Fruit fly (Drosophila melanogaster) ovary, adult (tissue): ENCODE data around the gene CG15336.
A peak's percentile ranks its signal among the peaks of the same experiment; 100 is the strongest.

Experiments
- CG17801 ChIP-seq: fragments of 200-800 bp; optimal IDR thresholded peaks from 2 replicates; lab custom pipeline; 2019; ENCODE audit warnings: missing biosample characterization, mild to moderate bottlenecking, missing genetic modification characterization, moderate library complexity; ENCODE audit not compliant: partially characterized antibody

CG15336 gene

DNA sequence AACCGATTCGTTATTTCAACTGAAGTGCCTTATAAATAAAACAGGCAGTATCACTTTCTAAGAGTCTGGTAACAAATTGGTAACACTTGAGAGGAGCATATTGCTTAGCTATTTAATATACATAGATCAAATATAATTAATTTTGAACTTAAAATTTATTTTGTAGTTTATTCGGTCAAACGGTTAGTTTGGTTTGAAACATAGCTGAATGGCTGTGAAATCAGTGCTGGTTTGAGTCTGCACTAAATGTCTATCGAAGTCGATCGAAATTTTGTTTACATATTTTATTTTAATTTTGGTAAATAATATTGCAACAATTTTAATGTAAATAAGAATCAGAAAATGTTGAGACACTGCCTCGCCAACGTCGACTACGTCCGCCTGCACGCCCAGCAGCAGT, 807 bp downstream of the CG15336 start, which contains the start of gene CG10959:
Gene CG10959 (plus strand): TSS at position 228 of the 400 bp plus-strand sequence.
- TF ChIP-seq CG17801: no peak

DNA sequence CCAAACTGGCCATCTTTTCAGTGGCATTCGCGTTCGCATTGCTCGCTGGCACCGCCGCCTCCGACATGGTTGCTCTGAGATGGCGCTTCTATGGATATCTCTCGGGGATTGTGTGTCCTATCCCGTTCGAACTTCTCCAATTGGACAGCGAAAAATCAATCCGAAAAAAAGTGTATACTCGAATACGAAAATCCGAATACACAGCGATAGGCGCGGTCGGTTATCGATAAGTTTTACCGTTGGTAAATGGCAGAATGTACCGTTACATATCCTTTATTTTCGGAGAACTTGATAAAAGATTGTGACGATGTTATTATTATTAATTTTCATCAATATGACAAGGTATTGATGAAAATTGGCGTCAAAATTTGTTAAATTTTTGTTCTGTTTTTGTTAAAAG, 4.3 kb downstream of the CG15336 start, which contains the start of gene Gbeta5:
Gene Gbeta5 (minus strand): TSS at position 199 of the 400 bp plus-strand sequence.
- no peak for TF ChIP-seq CG17801

DNA sequence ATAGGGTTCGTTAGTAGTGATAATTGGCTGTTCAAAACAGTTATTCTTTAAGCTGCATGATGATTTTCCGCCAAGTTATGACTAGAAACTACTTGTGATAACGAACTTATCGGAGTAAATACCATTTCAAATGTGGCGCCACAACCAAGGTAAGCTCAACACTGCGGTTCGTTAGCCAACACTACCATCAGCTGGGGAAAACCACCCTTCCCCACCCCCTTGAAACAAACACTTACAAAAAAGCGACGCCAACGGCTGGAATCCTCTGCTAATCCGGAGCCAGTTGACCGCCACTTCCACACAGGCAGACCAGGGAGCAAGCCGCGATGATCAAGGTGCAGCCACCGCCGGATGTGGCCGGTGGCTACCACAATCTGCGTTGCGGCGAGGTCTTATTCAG, 5.0 kb downstream of the CG15336 start, which contains the start of gene CG18262:
Gene CG18262 (plus strand): TSS at position 231 of the 400 bp plus-strand sequence.
- TF ChIP-seq CG17801: no peak

dm6 chrX:8157294-8157693, 9.5 kb downstream of the CG15336 start, which contains the start of the genes Traf6 and GIIIspla2:
TSS of gene Traf6 (minus strand) at chrX:8157386.
TSS of gene GIIIspla2 (plus strand) at chrX:8157628.
- TF ChIP-seq CG17801: peak; percentile 72

DNA sequence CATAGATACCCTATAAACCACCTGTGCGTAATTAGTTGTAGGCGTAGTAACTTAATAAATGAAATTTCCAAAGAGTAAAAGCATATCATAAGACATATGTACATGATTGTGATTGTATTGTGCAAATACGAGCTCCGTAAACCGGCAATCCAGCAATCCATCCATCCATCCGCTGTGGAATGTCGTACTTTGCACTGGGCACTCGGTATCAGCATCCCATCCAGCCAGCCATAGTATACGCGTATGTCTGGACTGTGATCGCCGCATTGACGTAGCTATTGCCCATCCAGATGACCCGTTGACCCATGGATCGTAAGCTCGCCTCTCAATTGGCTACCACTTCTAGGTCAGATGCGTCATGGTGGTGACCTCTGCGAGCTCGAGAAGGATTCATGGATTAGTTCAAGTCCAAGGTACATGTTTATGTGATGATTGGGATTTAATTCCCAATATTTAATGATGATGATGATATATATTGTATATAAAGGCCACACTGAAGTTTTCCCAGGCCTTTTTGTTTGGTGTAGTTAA, 11.3 kb downstream of the CG15336 start:
- TF ChIP-seq CG17801: no peak

dm6 chrX:8159754-8160153, 12.0 kb downstream of the CG15336 start, which contains the start of gene CG15337:
TSS of gene CG15337 (plus strand) at chrX:8160054.
- no peak for TF ChIP-seq CG17801

DNA sequence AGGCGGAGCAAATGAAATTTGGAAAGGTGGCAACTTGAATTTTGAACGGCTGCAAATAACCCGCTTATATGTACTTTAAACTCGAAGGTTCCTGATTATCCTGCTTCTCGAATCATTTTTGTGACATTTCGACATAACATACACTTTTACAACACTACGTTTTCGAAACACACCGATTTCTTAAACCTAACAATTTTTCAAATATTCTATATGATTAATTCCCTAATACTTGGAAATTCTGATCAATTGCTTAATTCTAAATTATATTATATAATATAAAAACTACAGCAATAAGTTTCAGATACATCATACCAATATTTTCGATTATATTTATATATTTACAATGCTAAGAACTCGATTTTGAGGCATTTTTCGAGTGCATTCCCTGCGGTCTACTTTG, 14.9 kb downstream of the CG15336 start, which contains the start of gene CG10761:
Gene CG10761 (minus strand): TSS at position 101 of the 400 bp plus-strand sequence.
- no peak for TF ChIP-seq CG17801

dm6 chrX:8163452-8163851, 15.7 kb downstream of the CG15336 start:
- no peak for TF ChIP-seq CG17801

- TF ChIP-seq CG17801: no peak
Measured at dm6 chrX:8165608-8166007, 17.9 kb downstream of the CG15336 start, which contains the start of gene Or7a. TSS of gene Or7a (minus strand) at chrX:8165708.

DNA sequence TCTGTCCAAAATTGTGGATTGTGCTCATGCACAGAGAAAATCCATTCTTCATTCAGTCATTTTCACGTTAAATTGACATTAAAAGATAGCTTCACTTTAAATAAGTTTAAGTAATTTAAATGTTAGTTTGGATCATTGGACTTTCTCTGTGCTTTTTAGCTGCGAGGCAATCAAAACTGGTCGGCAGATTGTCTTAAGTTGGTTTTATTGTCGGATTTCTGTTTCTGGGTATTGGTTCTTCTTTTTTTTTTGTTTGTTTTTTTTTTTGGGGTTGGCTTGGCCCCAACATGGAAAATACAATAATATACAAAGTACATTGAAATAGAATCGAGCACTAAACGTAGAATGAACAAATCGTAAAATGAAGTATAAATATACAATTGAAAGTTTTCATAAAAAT, 22.4 kb downstream of the CG15336 start, which contains the start of gene CG2278:
Gene CG2278 (minus strand): TSS at position 101 of the 400 bp plus-strand sequence.
- TF ChIP-seq CG17801: no peak

DNA sequence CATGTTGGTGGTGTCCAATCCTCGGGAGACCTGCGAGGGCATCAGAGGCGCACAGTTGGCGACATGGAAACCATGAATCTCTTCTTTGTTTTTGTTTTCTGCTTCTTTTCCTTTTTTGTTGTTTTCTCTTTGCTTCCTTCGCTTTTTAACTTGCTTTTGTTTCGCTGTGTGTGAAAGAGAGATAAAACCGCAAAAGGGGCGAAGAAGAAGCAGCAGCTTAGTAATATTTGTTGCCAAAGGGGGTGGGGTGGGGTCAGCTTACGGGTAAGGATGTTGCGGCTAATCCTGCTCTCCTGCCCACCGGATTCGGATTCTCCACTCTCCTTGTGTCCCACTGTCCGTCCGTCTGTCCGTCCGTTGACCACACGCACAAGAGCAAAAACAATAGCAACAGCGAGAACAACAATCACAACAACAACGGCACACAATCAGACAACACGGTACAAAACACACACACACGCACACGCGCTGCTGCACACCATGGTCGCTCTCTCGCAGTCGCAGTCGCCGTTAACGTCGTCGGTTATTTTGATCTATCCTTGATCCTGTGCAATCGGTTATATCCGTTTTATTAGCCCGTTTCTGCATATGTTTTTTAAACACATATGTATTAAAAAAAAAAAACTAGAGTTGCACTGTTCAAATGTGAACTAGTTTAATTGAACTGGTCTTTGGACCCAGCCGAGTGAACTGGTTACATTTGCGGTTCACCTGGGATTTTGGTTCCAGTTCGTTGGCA, 28.7 kb downstream of the CG15336 start:
- TF ChIP-seq CG17801: peak; percentile 18

DNA sequence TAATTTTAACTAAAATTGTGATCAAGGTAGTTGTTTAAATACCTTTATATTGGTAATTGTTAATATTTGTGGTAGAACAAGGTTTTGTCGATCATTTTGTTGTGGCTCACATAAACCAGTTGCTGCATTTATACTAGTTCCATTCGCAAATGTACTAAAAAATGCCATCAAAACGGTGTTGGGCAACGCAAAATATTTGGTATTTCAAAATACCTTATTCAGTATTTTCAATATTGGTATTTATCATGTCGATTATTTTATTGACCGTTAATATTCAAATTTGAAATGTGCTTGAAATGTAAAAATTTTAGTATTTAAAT, 29.2 kb downstream of the CG15336 start, which contains the start of gene slpr:
Gene slpr (minus strand): TSS at position 156 of the 320 bp plus-strand sequence.
- no peak for TF ChIP-seq CG17801

dm6 chrX:8177742-8178141, 30.0 kb downstream of the CG15336 start:
- no peak for TF ChIP-seq CG17801

DNA sequence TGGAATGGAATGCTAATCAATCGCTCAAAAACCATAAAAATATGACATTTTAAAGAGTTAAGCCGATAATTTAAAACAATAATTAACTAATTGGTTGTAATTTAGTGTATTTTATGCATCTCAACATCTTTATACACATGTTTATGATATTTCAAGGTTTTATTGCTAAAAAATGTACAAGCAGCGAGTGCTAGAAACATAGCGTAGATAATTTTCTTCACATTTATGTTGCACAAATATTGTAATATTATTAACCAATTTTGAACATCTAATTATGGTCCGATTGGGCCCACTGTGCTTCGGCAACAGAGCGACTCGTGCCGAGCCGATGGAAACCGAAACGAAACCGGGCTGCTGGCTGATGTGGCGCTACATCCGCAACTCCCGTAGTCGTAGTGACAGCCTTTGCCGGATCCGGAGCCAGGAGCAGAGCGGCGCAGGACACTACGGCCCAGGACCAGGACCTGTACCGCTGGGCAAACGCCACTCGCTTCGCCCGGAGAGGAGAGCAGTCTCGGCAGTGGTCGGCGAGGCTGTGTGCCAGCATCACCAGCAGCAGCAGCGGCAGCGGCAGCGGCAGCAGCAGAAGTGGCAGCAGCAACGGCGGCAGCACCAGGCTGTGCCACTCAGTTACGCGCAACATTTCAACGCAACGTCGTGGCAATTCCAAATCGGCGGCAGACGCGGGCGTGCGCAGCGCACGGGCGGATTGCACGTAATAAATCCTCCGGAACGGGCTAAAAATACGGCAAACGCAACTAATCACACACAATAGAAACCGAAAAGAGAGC, 30.6 kb downstream of the CG15336 start, which contains the start of gene sdt:
Gene sdt (plus strand): TSS at position 385 of the 791 bp plus-strand sequence.
- no peak for TF ChIP-seq CG17801

- no peak for TF ChIP-seq CG17801
Measured at dm6 chrX:8178989-8179388, 31.2 kb downstream of the CG15336 start.

DNA sequence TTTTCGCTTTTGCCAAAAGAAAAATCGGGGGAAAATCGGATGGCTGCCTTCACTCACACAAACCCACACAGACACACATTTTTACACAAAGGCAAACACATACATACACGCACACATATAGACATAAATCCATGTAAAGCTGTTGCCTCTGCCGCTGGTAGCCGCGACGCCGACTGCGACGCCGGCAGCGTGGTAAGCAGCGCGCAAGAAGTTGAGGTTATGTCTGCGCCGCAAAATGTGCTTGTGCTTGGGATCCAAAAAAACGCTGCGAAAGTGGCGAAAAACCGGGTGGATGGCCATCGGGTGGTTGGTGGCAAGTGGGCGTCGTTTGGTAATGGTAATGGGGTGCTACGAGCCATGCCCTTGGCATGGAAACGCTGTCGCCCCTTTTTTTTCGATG, 32.1 kb downstream of the CG15336 start:
- no peak for TF ChIP-seq CG17801

DNA sequence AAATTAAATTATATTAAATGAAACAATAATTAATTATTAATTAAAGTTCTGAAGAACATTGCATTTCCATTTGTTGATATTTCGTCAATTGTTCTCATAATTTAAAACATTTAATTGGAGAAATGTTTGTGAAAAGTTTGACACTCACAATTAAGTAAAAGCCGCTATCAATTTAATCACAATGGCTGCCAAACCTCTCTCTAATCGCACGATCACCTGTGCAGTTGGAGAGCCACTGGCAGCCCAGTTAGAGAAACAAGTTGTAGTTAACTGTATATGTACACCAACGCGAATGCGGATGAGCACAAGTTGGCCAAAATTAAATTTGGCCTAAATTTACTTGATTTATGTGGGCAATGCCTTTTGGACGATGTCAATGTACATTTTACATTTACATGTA, 44.4 kb downstream of the CG15336 start:
- no peak for TF ChIP-seq CG17801
